Fruit fly (Drosophila melanogaster): Measurements from ENCODE around the gene beg.

beg gene

DNA sequence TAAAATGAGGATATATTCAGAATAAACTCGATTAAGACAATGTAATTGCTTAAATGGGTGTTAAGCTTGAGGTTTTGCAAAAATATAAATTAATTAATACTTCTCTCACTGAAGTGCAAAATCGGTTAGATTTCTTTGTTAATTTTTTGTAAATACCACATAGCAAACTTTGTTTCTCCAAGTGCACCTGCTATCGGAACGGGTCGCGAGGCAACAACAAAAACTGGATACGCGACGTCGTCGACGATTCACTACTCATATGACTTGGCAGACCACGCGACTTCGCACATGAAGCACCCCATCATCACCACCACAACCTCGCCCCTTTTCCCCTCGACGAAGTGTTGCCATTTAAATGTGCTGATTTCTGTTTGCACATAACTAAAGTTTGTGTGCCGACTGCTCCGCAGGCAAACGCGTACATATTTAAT is 28.4 kb upstream of the beg start (continued):
- TF ChIP-seq CG8924 (tag; optimal IDR thresholded peaks at IDR 0.05) (peak; percentile 10), CG11456 (GFP tag; IDR thresholded peaks at IDR 0.05) (peak; percentile 61; the same call in 1 of the 3 replicates), ac (GFP tag; optimal IDR thresholded peaks at IDR 0.05) (no peak), wdn (GFP tag; IDR thresholded peaks at IDR 0.05) (0 out of 2 replicates have a peak, but pooled peaks have one; percentile 30), CG13424 (tag; optimal IDR thresholded peaks at IDR 0.05) (peak; percentile 23), Xrp1 (GFP tag; IDR thresholded peaks at IDR 0.05) (peak; percentile 35; the same call in 1 of the 2 replicates), ase (GFP tag; IDR thresholded peaks at IDR 0.05) (no peak), schlank (tag; optimal IDR thresholded peaks at IDR 0.05) (peak; percentile 20), Oaz (GFP tag; IDR thresholded peaks at IDR 0.05) (no peak), so (GFP tag; IDR thresholded peaks at IDR 0.05) (no peak), prd (optimal IDR thresholded peaks at IDR 0.05) (no peak), prd (GFP tag; IDR thresholded peaks at IDR 0.05) (peak; percentile 42; the same call in 2 of the 3 replicates), CG42726 (GFP tag; IDR thresholded peaks at IDR 0.05; ENCODE audit: partially characterized antibody) (no peak), seq (GFP tag; IDR thresholded peaks at IDR 0.05) (peak; percentile 51; the same call in 1 of the 2 replicates), CG12219 (GFP tag; optimal IDR thresholded peaks at IDR 0.05) (no peak), CG13287 (GFP tag; IDR thresholded peaks at IDR 0.05; ENCODE audit: partially characterized antibody) (no peak), CG1603 (tag; optimal IDR thresholded peaks at IDR 0.05) (peak; percentile 39), CG18476 (GFP tag; optimal IDR thresholded peaks at IDR 0.05) (no peak), CG11504 (tag; optimal IDR thresholded peaks at IDR 0.05) (peak; percentile 36), Dad (GFP tag; optimal IDR thresholded peaks at IDR 0.05) (no peak), oc (tag; optimal IDR thresholded peaks at IDR 0.05) (no peak), ERR (GFP tag; optimal IDR thresholded peaks at IDR 0.05) (no peak), Hsf (GFP tag; optimal IDR thresholded peaks at IDR 0.05) (no peak), unc-4 (GFP tag; IDR thresholded peaks at IDR 0.05; ENCODE audit: partially characterized antibody) (no peak), nom (GFP tag; optimal IDR thresholded peaks at IDR 0.05) (peak; percentile 11), Med (GFP tag) (peak; percentile 59), CG7357 (GFP tag; IDR thresholded peaks at IDR 0.05) (no peak), cad (GFP tag; optimal IDR thresholded peaks at IDR 0.05) (no peak), cwo (GFP tag; optimal IDR thresholded peaks at IDR 0.05) (peak; percentile 85), sim (GFP tag; IDR thresholded peaks at IDR 0.05) (no peak), crp (GFP tag; optimal IDR thresholded peaks at IDR 0.05) (no peak), lmd (GFP tag; IDR thresholded peaks at IDR 0.05) (peak; percentile 56; the same call in 1 of the 2 replicates), Dref (GFP tag; IDR thresholded peaks at IDR 0.05) (no peak), CG18262 (tag; optimal IDR thresholded peaks at IDR 0.05) (peak; percentile 28), CG6175 (GFP tag; IDR thresholded peaks at IDR 0.05) (peak; percentile 36; the same call in 1 of the 3 replicates), pita (GFP tag; optimal IDR thresholded peaks at IDR 0.05) (no peak), CG9932 (GFP tag; IDR thresholded peaks at IDR 0.05) (no peak; the same call in 1 of the 2 replicates), CG8290 (GFP tag; optimal IDR thresholded peaks at IDR 0.05) (no peak), CG8290 (tag; optimal IDR thresholded peaks at IDR 0.05) (peak in 1 of 2 experiments; percentile 56), CG5180 (GFP tag; optimal IDR thresholded peaks at IDR 0.05) (no peak), hbn (GFP tag; IDR thresholded peaks at IDR 0.05; ENCODE audit: partially characterized antibody) (no peak), CG9817 (tag; optimal IDR thresholded peaks at IDR 0.05) (peak; percentile 35), fru (optimal IDR thresholded peaks at IDR 0.05) (no peak), al (GFP tag; IDR thresholded peaks at IDR 0.05) (peak; percentile 33; the same call in 1 of the 2 replicates), CG10366 (GFP tag; IDR thresholded peaks at IDR 0.05) (peak; percentile 52; the same call in 1 of the 2 replicates), CG17829 (tag; optimal IDR thresholded peaks at IDR 0.05) (no peak), Dip3 (GFP tag; optimal IDR thresholded peaks at IDR 0.05) (peak; percentile 3), Elba2 (GFP tag; optimal IDR thresholded peaks at IDR 0.05) (no peak), CHES-1-like (GFP tag; optimal IDR thresholded peaks at IDR 0.05) (no peak), CG14667 (GFP tag; IDR thresholded peaks at IDR 0.05) (0 out of 2 replicates have a peak, but pooled peaks have one; percentile 15), esg (GFP tag; conservative IDR thresholded peaks at IDR 0.05) (peak; percentile 25; the same call in 1 of the 2 replicates)

Data from whole organism, embryonic.